Worm (Caenorhabditis elegans) whole organism, L4 larva: ENCODE measurements around the gene T21E8.5.

Source experiments
- F10B5.3 ChIP-seq: sonication (generic microtip); optimal IDR thresholded peaks from 2 replicates; lab custom pipeline; 2016; ENCODE audit warnings: mild to moderate bottlenecking, missing genetic modification characterization, missing compliant biosample characterization
- ama-1 ChIP-seq: fragments of 150-350 bp; optimal IDR thresholded peaks from 2 replicates; lab custom pipeline; 2014; ENCODE audit warnings: inconsistent platforms, mixed read lengths
- ceh-62 ChIP-seq: sonication (generic microtip); optimal IDR thresholded peaks from 2 replicates; lab custom pipeline; 2017; ENCODE audit warnings: missing biosample characterization, missing genetic modification characterization
- ces-1 ChIP-seq: fragments of 150-350 bp; sonication (generic microtip); optimal IDR thresholded peaks from 4 replicates; lab custom pipeline; 2014; ENCODE audit warnings: missing biosample characterization, missing genetic modification reagents, missing genetic modification characterization
- jun-1 ChIP-seq: fragments of 150-350 bp; optimal IDR thresholded peaks from 2 replicates; lab custom pipeline; 2014; ENCODE audit warnings: missing biosample characterization, missing genetic modification reagents, missing genetic modification characterization
- lin-15B ChIP-seq: fragments of 150-350 bp; sonication (generic microtip); optimal IDR thresholded peaks from 3 replicates; lab custom pipeline; 2014; ENCODE audit warnings: missing biosample characterization, missing genetic modification characterization
- lsy-2 ChIP-seq, 2 experiments: fragments of 150-350 bp in 1 of 2; sonication (generic microtip) in 1 of 2; optimal IDR thresholded peaks; 2 replicates each; lab custom pipeline; 2014 to 2017; ENCODE audit warnings: missing biosample characterization in 2 of 2, missing genetic modification characterization in 2 of 2
- mdl-1 ChIP-seq, 2 experiments: fragments of 150-350 bp in 1 of 2; sonication (generic microtip) in 1 of 2; optimal IDR thresholded peaks; 2 replicates each; lab custom pipeline; 2014 to 2017; ENCODE audit warnings: missing biosample characterization in 2 of 2, missing genetic modification characterization in 2 of 2
- nhr-25 ChIP-seq: sonication (generic microtip); optimal IDR thresholded peaks from 2 replicates; lab custom pipeline; 2017; ENCODE audit warnings: missing genetic modification characterization, mild to moderate bottlenecking, missing compliant biosample characterization, antibody characterized with exemption, moderate library complexity, borderline replicate concordance; ENCODE audit not compliant: insufficient read depth
- snpc-4 ChIP-seq: fragments of 150-350 bp; optimal IDR thresholded peaks from 2 replicates; lab custom pipeline; 2014; ENCODE audit warnings: missing biosample characterization, missing genetic modification characterization
- spr-3 ChIP-seq: fragments of 200-800 bp; sonication (Bioruptor generic); optimal IDR thresholded peaks from 2 replicates; lab custom pipeline; 2018; ENCODE audit warnings: mild to moderate bottlenecking, missing genetic modification characterization, missing compliant biosample characterization
- unc-62 ChIP-seq, 3 experiments: fragments of 150-350 bp in 1 of 3; sonication (generic microtip); optimal IDR thresholded peaks in 2 of 3; peaks in 1 of 3; 1 replicate in 1 of 3; 2 replicates in 2 of 3; lab custom pipeline; 2014 to 2017; ENCODE audit warnings: missing biosample characterization in 3 of 3, missing genetic modification characterization in 3 of 3, missing genetic modification reagents in 3 of 3, missing genotype in 1 of 3
- ztf-11 ChIP-seq: fragments of 150-350 bp; optimal IDR thresholded peaks from 2 replicates; lab custom pipeline; 2014; ENCODE audit warnings: missing biosample characterization, missing genetic modification characterization

ce11 chrX:10933308-10934014 is 47.5 kb downstream of the T21E8.5 start:
- TF ChIP-seq nhr-25 (tag; lab: Kevin White, UChicago) (no peak), jun-1 (tag; lab: Kevin White, UChicago) (no peak), mdl-1 (tag; optimal IDR thresholded peaks at IDR 0.05; lab: Kevin White, UChicago) (no peak), ztf-11 (no peak), lsy-2 (tag; optimal IDR thresholded peaks at IDR 0.05; lab: Kevin White, UChicago) (no peak), ces-1 (GFP tag; lab: Kevin White, UChicago) (no peak), ceh-62 (tag; lab: Kevin White, UChicago) (no peak), ama-1 (lab: Kevin White, UChicago) (no peak), snpc-4 (tag; lab: Kevin White, UChicago) (no peak), spr-3 (GFP tag; lab: Kevin White, UChicago) (no peak), lin-15B (no peak), unc-62 (GFP tag; optimal IDR thresholded peaks at IDR 0.05 in 1 of 2; lab: Kevin White, UChicago) (no peak), unc-62 (tag; optimal IDR thresholded peaks at IDR 0.05; lab: Kevin White, UChicago) (no peak), F10B5.3 (tag; lab: Kevin White, UChicago) (no peak)
